Fruit fly (Drosophila melanogaster) whole organism, embryonic: ENCODE measurements around the gene CG11975.

Experiments
- B-H1 ChIP-seq: fragments of 200-800 bp; sonication (Bioruptor generic); IDR thresholded peaks from 3 replicates; pipeline ENCODE4 v1.3.6; 2022; ENCODE audit warnings: missing biosample characterization, missing genetic modification characterization
- B-H2 ChIP-seq: fragments of 200-800 bp; sonication (Bioruptor generic); optimal IDR thresholded peaks from 2 replicates; lab custom pipeline; 2018; ENCODE audit warnings: missing biosample characterization, mild to moderate bottlenecking, missing genetic modification characterization
- CG11085 ChIP-seq: fragments of 200-800 bp; sonication (Bioruptor generic); IDR thresholded peaks from 2 replicates; pipeline ENCODE4 v1.3.6; 2022; ENCODE audit warnings: missing biosample characterization, missing genetic modification characterization
- CG1233 ChIP-seq: fragments of 200-800 bp; sonication (Bioruptor generic); optimal IDR thresholded peaks from 4 replicates; lab custom pipeline; 2018; ENCODE audit warnings: missing biosample characterization, mild to moderate bottlenecking, missing genetic modification characterization
- CG12744 ChIP-seq: fragments of 200-800 bp; sonication (Bioruptor generic); optimal IDR thresholded peaks from 2 replicates; lab custom pipeline; 2016; ENCODE audit warnings: missing biosample characterization, missing genetic modification characterization
- CG14441 ChIP-seq: fragments of 200-800 bp; sonication (Bioruptor generic); IDR thresholded peaks from 2 replicates; pipeline ENCODE4 v1.3.6; 2022; ENCODE audit warnings: missing biosample characterization, missing genetic modification characterization
- CG16779 ChIP-seq: fragments of 200-800 bp; sonication (Bioruptor generic); IDR thresholded peaks from 2 replicates; pipeline ENCODE4 v1.3.6; 2022; ENCODE audit warnings: missing biosample characterization, missing genetic modification characterization
- CG17359 ChIP-seq: fragments of 200-800 bp; sonication (Bioruptor generic); optimal IDR thresholded peaks from 3 replicates; lab custom pipeline; 2018; ENCODE audit warnings: missing biosample characterization, mild to moderate bottlenecking, missing genetic modification characterization, moderate library complexity
- CG1832 ChIP-seq: fragments of 200-800 bp; sonication (Bioruptor generic); optimal IDR thresholded peaks from 2 replicates; lab custom pipeline; 2017; ENCODE audit warnings: missing biosample characterization, mild to moderate bottlenecking, missing genetic modification characterization, inconsistent platforms
- CG3281 ChIP-seq: fragments of 200-800 bp; sonication (Bioruptor generic); optimal IDR thresholded peaks from 3 replicates; lab custom pipeline; 2017; ENCODE audit warnings: missing biosample characterization, mild to moderate bottlenecking, missing genetic modification characterization
- CG4328 ChIP-seq: fragments of 200-800 bp; sonication (Bioruptor generic); optimal IDR thresholded peaks from 3 replicates; lab custom pipeline; 2017; ENCODE audit warnings: missing biosample characterization, missing genetic modification reagents, missing genetic modification characterization
- CG43689 ChIP-seq: fragments of 200-800 bp; sonication (Bioruptor generic); IDR thresholded peaks from 2 replicates; pipeline ENCODE4 v1.3.6; 2022; ENCODE audit warnings: missing biosample characterization, missing genetic modification characterization
- CG6654 ChIP-seq: fragments of 200-800 bp; sonication (Bioruptor generic); optimal IDR thresholded peaks from 2 replicates; lab custom pipeline; 2017; ENCODE audit warnings: missing biosample characterization, mild to moderate bottlenecking, missing genetic modification characterization
- CG6683 ChIP-seq: fragments of 200-800 bp; sonication (Bioruptor generic); optimal IDR thresholded peaks from 2 replicates; lab custom pipeline; 2017; ENCODE audit warnings: missing biosample characterization, mild to moderate bottlenecking, missing genetic modification characterization, missing genetic modification reagents
- CG8089 ChIP-seq: fragments of 200-800 bp; sonication (Bioruptor generic); optimal IDR thresholded peaks from 3 replicates; lab custom pipeline; 2016; ENCODE audit warnings: missing biosample characterization, missing genetic modification characterization
- CG8290 ChIP-seq, 3 experiments: fragments of 200-800 bp; sonication (Bioruptor generic); optimal IDR thresholded peaks; 2 replicates each; lab custom pipeline; 2016 to 2019; ENCODE audit warnings: missing biosample characterization in 3 of 3, missing genetic modification characterization in 3 of 3, mild to moderate bottlenecking in 2 of 3, moderate library complexity in 1 of 3
- CG8944 ChIP-seq: fragments of 200-800 bp; sonication (Bioruptor generic); optimal IDR thresholded peaks from 3 replicates; lab custom pipeline; 2016; ENCODE audit warnings: missing biosample characterization, missing genetic modification characterization
- Dip2 ChIP-seq: fragments of 200-800 bp; sonication (Bioruptor generic); IDR thresholded peaks from 2 replicates; pipeline ENCODE4 v1.3.6; 2022; ENCODE audit warnings: missing biosample characterization, missing genetic modification characterization
- Hand ChIP-seq: fragments of 200-800 bp; sonication (Bioruptor generic); optimal IDR thresholded peaks from 2 replicates; lab custom pipeline; 2017; ENCODE audit warnings: mild to moderate bottlenecking, missing biosample characterization, missing genetic modification reagents, missing genetic modification characterization
- Lhr ChIP-seq: fragments of 200-800 bp; sonication (Bioruptor generic); optimal IDR thresholded peaks from 3 replicates; lab custom pipeline; 2017; ENCODE audit warnings: mild to moderate bottlenecking, missing biosample characterization, missing genetic modification reagents, missing genetic modification characterization
- MESR4 ChIP-seq: fragments of 200-800 bp; sonication (Bioruptor generic); optimal IDR thresholded peaks from 2 replicates; lab custom pipeline; 2018; ENCODE audit warnings: missing biosample characterization, mild to moderate bottlenecking, missing genetic modification characterization, moderate library complexity
- PHDP ChIP-seq: fragments of 200-800 bp; sonication (Bioruptor generic); optimal IDR thresholded peaks from 3 replicates; lab custom pipeline; 2018; ENCODE audit warnings: missing biosample characterization, mild to moderate bottlenecking, missing genetic modification characterization, moderate library complexity
- Rx ChIP-seq: fragments of 200-800 bp; sonication (Bioruptor generic); IDR thresholded peaks from 2 replicates; pipeline ENCODE4 v1.3.6; 2022; ENCODE audit warnings: missing biosample characterization, missing genetic modification characterization
- Sin3A ChIP-seq: fragments of >200 bp; optimal IDR thresholded peaks from 2 replicates; lab custom pipeline; 2018
- Six4 ChIP-seq: fragments of 200-800 bp; sonication (Bioruptor generic); optimal IDR thresholded peaks from 2 replicates; lab custom pipeline; 2016; ENCODE audit warnings: missing biosample characterization, missing genetic modification characterization
- ac ChIP-seq: fragments of 200-800 bp; sonication (Bioruptor generic); optimal IDR thresholded peaks from 3 replicates; lab custom pipeline; 2017; ENCODE audit warnings: missing biosample characterization, mild to moderate bottlenecking, missing genetic modification characterization
- al ChIP-seq: fragments of 200-800 bp; sonication (Bioruptor generic); IDR thresholded peaks from 2 replicates; pipeline ENCODE4 v1.3.6; 2022; ENCODE audit warnings: missing biosample characterization, missing genetic modification characterization
- ap ChIP-seq: fragments of 200-800 bp; sonication (Bioruptor generic); IDR thresholded peaks from 2 replicates; pipeline ENCODE4 v1.3.6; 2022; ENCODE audit warnings: missing biosample characterization, missing genetic modification characterization
- az2 ChIP-seq: fragments of 200-800 bp; sonication (Bioruptor generic); optimal IDR thresholded peaks from 3 replicates; lab custom pipeline; 2016; ENCODE audit warnings: missing biosample characterization, missing genetic modification characterization
- bab2 ChIP-seq: fragments of 200-800 bp; sonication (Bioruptor generic); optimal IDR thresholded peaks from 2 replicates; lab custom pipeline; 2016; ENCODE audit warnings: missing biosample characterization, missing genetic modification characterization
- bcd ChIP-seq: fragments of 200-800 bp; sonication (Bioruptor generic); optimal IDR thresholded peaks from 2 replicates; lab custom pipeline; 2017; ENCODE audit warnings: missing biosample characterization, mild to moderate bottlenecking, missing genetic modification characterization
- chinmo ChIP-seq: fragments of 200-800 bp; sonication (Bioruptor generic); IDR thresholded peaks from 4 replicates; pipeline ENCODE4 v1.3.6; 2022; ENCODE audit warnings: missing biosample characterization, missing genetic modification characterization; ENCODE audit not compliant: partially characterized antibody
- crol ChIP-seq: fragments of 200-800 bp; sonication (Bioruptor generic); IDR thresholded peaks from 2 replicates; pipeline ENCODE4 v1.3.6; 2022; ENCODE audit warnings: missing biosample characterization, missing genetic modification characterization
- fd3F ChIP-seq: fragments of 200-800 bp; sonication (Bioruptor generic); optimal IDR thresholded peaks from 2 replicates; lab custom pipeline; 2018; ENCODE audit warnings: missing biosample characterization, mild to moderate bottlenecking, missing genetic modification characterization, moderate library complexity
- gem ChIP-seq: fragments of 200-800 bp; sonication (Bioruptor generic); optimal IDR thresholded peaks from 2 replicates; lab custom pipeline; 2019; ENCODE audit warnings: missing biosample characterization, mild to moderate bottlenecking, missing genetic modification characterization, moderate library complexity
- hb ChIP-seq: fragments of 200-800 bp; sonication (Bioruptor generic); IDR thresholded peaks from 3 replicates; pipeline ENCODE4 v1.3.6; 2022; ENCODE audit warnings: missing biosample characterization, missing genetic modification characterization; ENCODE audit not compliant: partially characterized antibody
- hkb ChIP-seq, 2 experiments: fragments of 200-800 bp in 1 of 2; fragments of >200 bp in 1 of 2; sonication (Bioruptor generic) in 1 of 2; IDR thresholded peaks in 1 of 2; optimal IDR thresholded peaks in 1 of 2; 2 replicates each; pipeline versions ENCODE4 v1.3.6 to Lab custom; 2017 to 2022; ENCODE audit warnings: missing biosample characterization in 1 of 2, missing genetic modification characterization in 1 of 2
- hth ChIP-seq: fragments of >200 bp; optimal IDR thresholded peaks from 2 replicates; lab custom pipeline; 2017; ENCODE audit warnings: inconsistent platforms
- insv ChIP-seq, 2 experiments: fragments of 200-800 bp; sonication (Bioruptor generic); optimal IDR thresholded peaks; 3 replicates each; lab custom pipeline; 2016 to 2018; ENCODE audit warnings: missing biosample characterization in 2 of 2, missing genetic modification characterization in 2 of 2
- luna ChIP-seq: fragments of 200-800 bp; sonication (Bioruptor generic); optimal IDR thresholded peaks from 2 replicates; lab custom pipeline; 2016; ENCODE audit warnings: missing biosample characterization, missing genetic modification characterization
- maf-S ChIP-seq: fragments of 200-800 bp; sonication (Bioruptor generic); optimal IDR thresholded peaks from 2 replicates; lab custom pipeline; 2016; ENCODE audit warnings: missing biosample characterization, missing genetic modification characterization
- pum ChIP-seq: fragments of 200-800 bp; sonication (Bioruptor generic); optimal IDR thresholded peaks from 2 replicates; lab custom pipeline; 2016; ENCODE audit warnings: missing biosample characterization, missing genetic modification characterization
- stc ChIP-seq: fragments of 200-800 bp; sonication (Bioruptor generic); IDR thresholded peaks from 2 replicates; pipeline ENCODE4 v1.3.6; 2022; ENCODE audit warnings: missing biosample characterization, missing genetic modification characterization
- stwl ChIP-seq: fragments of 200-800 bp; sonication (Bioruptor generic); optimal IDR thresholded peaks from 3 replicates; lab custom pipeline; 2018; ENCODE audit warnings: missing biosample characterization, mild to moderate bottlenecking, missing genetic modification characterization, moderate library complexity
- tio ChIP-seq: fragments of 200-800 bp; sonication (Bioruptor generic); optimal IDR thresholded peaks from 2 replicates; lab custom pipeline; 2017; ENCODE audit warnings: missing biosample characterization, missing genetic modification characterization, inconsistent platforms
- tup ChIP-seq: fragments of 200-800 bp; sonication (Bioruptor generic); optimal IDR thresholded peaks from 2 replicates; lab custom pipeline; 2016; ENCODE audit warnings: missing biosample characterization, mild to moderate bottlenecking, missing genetic modification characterization, moderate library complexity
- vfl ChIP-seq: fragments of 200-800 bp; sonication (Bioruptor generic); optimal IDR thresholded peaks from 2 replicates; lab custom pipeline; 2016; ENCODE audit warnings: missing biosample characterization, missing genetic modification characterization
- wek ChIP-seq: fragments of 200-800 bp; sonication (Bioruptor generic); optimal IDR thresholded peaks from 3 replicates; lab custom pipeline; 2018; ENCODE audit warnings: missing biosample characterization, mild to moderate bottlenecking, missing genetic modification characterization, moderate library complexity

The CG11975 gene

dm6 chr3R:9033619-9034401, 40.8 kb downstream of the CG11975 start (continued):
- TF ChIP-seq PHDP: peak; percentile 88
- no peak for TF ChIP-seq CG16779 (GFP tag; lab: Robert Waterston, UW)
- TF ChIP-seq Hand (GFP tag; lab: Kevin White, UChicago): peak; percentile 83
- peak; percentile 92 for TF ChIP-seq gem (tag; lab: Kevin White, UChicago)
- TF ChIP-seq Six4: peak; percentile 58
- TF ChIP-seq az2 (GFP tag; lab: Kevin White, UChicago): peak; percentile 75
- TF ChIP-seq bcd (GFP tag; lab: Kevin White, UChicago): peak; percentile 82
- no peak for TF ChIP-seq hth (lab: Kevin White, UChicago)
- peak in 1 of 2 experiments; percentile 73 for TF ChIP-seq insv (GFP tag; optimal IDR thresholded peaks at IDR 0.05; lab: Kevin White, UChicago)
- peak; percentile 61 for TF ChIP-seq tio (GFP tag; lab: Kevin White, UChicago)
- TF ChIP-seq CG14441 (GFP tag; lab: Robert Waterston, UW): 0 out of 2 replicates have a peak, but pooled peaks have one; percentile 37
- TF ChIP-seq CG6683 (GFP tag; lab: Kevin White, UChicago): peak; percentile 85
- no peak for TF ChIP-seq pum (GFP tag; lab: Kevin White, UChicago)
- peak; percentile 81 for TF ChIP-seq CG4328 (GFP tag; lab: Kevin White, UChicago)
- no peak for TF ChIP-seq CG1832 (GFP tag; lab: Kevin White, UChicago)
- TF ChIP-seq vfl (GFP tag; lab: Kevin White, UChicago): peak; percentile 38
- peak; percentile 61 for TF ChIP-seq Lhr
- no peak for TF ChIP-seq bab2 (GFP tag; lab: Kevin White, UChicago)
- no peak for TF ChIP-seq Rx (GFP tag; lab: Robert Waterston, UW)
- peak; percentile 25 for TF ChIP-seq maf-S (GFP tag; lab: Kevin White, UChicago)
- TF ChIP-seq hb (GFP tag; lab: Robert Waterston, UW): no peak
- peak; percentile 91 for TF ChIP-seq CG3281
- no peak for TF ChIP-seq tup (GFP tag; lab: Kevin White, UChicago)
- TF ChIP-seq chinmo (GFP tag; lab: Robert Waterston, UW): peak; percentile 62; the same call in 1 of the 4 replicates
- no peak for TF ChIP-seq Sin3A (lab: Kevin White, UChicago)
- TF ChIP-seq CG1233 (GFP tag; lab: Kevin White, UChicago): peak; percentile 88
- peak; percentile 18 for TF ChIP-seq CG8944 (GFP tag; lab: Kevin White, UChicago)
- peak; percentile 74 for TF ChIP-seq CG17359 (tag; lab: Kevin White, UChicago)
- peak; percentile 31; the same call in 1 of the 2 replicates for TF ChIP-seq stc (GFP tag; lab: Robert Waterston, UW)
- TF ChIP-seq stwl: no peak
- TF ChIP-seq B-H1 (GFP tag; lab: Robert Waterston, UW): no peak
- TF ChIP-seq CG6654 (GFP tag; lab: Kevin White, UChicago): peak; percentile 44
- TF ChIP-seq CG11085 (GFP tag; lab: Robert Waterston, UW): no peak
- TF ChIP-seq ap (GFP tag; lab: Robert Waterston, UW): no peak
- no peak for TF ChIP-seq Dip2 (GFP tag; lab: Robert Waterston, UW)
- peak; percentile 50 for TF ChIP-seq CG8290 (GFP tag; optimal IDR thresholded peaks at IDR 0.05; lab: Kevin White, UChicago)
- peak; percentile 62 to 88 for TF ChIP-seq CG8290 (tag; optimal IDR thresholded peaks at IDR 0.05; lab: Kevin White, UChicago)
- TF ChIP-seq wek (GFP tag; lab: Kevin White, UChicago): no peak
- no peak for TF ChIP-seq CG8089
- TF ChIP-seq al (GFP tag; lab: Robert Waterston, UW): peak; percentile 19; the same call in 1 of the 2 replicates
- no peak for TF ChIP-seq ac (GFP tag; lab: Kevin White, UChicago)
- peak; percentile 7 for TF ChIP-seq CG12744 (GFP tag; lab: Kevin White, UChicago)
- no peak for TF ChIP-seq crol (GFP tag; lab: Robert Waterston, UW)
- peak; percentile 7 for TF ChIP-seq MESR4
- TF ChIP-seq fd3F (GFP tag; lab: Kevin White, UChicago): peak; percentile 70
- TF ChIP-seq CG43689: no peak
- TF ChIP-seq hkb (optimal IDR thresholded peaks at IDR 0.05; lab: Kevin White, UChicago): no peak
- TF ChIP-seq hkb (GFP tag; IDR thresholded peaks at IDR 0.05; lab: Robert Waterston, UW): peak; percentile 41; the same call in 1 of the 2 replicates
- no peak for TF ChIP-seq luna (GFP tag; lab: Kevin White, UChicago)
- TF ChIP-seq B-H2 (GFP tag; lab: Kevin White, UChicago): peak; percentile 71
